Fruit fly (Drosophila melanogaster): Measurements from ENCODE around the gene CG3847.

DNA sequence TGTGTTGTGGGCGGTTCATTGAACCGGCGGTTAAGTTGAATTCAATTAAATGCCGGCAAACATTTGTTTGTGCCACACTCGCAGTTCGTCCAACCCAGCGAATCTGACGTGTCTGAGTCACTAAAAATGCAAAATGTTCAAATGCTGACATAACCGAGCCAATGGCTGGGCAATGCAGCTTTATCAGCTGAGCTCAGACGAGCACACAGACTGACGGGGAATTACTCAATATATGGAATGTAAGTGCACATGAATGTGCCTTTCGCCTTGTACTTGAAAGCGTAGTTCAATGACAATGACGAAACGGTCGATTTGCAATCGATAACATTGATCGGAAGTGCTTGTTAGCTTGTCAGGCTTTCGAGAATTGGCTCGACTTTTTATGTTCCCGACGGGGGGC, 11.3 kb downstream of the CG3847 start:
- no peak for TF ChIP-seq pad (GFP tag; optimal IDR thresholded peaks at IDR 0.05)
- TF ChIP-seq tj (GFP tag; optimal IDR thresholded peaks at IDR 0.05), result peak; percentile 12
- no peak for TF ChIP-seq CG7045 (GFP tag; optimal IDR thresholded peaks at IDR 0.05)
- TF ChIP-seq ovo (GFP tag; optimal IDR thresholded peaks at IDR 0.05), result no peak
- TF ChIP-seq toe (GFP tag; optimal IDR thresholded peaks at IDR 0.05), result no peak
- TF ChIP-seq CG12768 (GFP tag; optimal IDR thresholded peaks at IDR 0.05), result no peak
- TF ChIP-seq Mnt (GFP tag; optimal IDR thresholded peaks at IDR 0.05), result no peak
- TF ChIP-seq CG33017 (tag; optimal IDR thresholded peaks at IDR 0.05), result no peak
- TF ChIP-seq CG1620 (GFP tag; optimal IDR thresholded peaks at IDR 0.05), result no peak
- peak; percentile 75 for TF ChIP-seq kay (GFP tag; ENCODE audit: borderline replicate concordance)
- TF ChIP-seq CG7101 (tag; optimal IDR thresholded peaks at IDR 0.05), result no peak
- TF ChIP-seq CG14711 (tag; optimal IDR thresholded peaks at IDR 0.05), result no peak
- TF ChIP-seq CG5204 (GFP tag; optimal IDR thresholded peaks at IDR 0.05), result no peak
